Worm (Caenorhabditis elegans) whole organism, L1 larva: Measurements from ENCODE around the gene acs-10.

Experiments
- C34B4.2 ChIP-seq: sonication (generic microtip); optimal IDR thresholded peaks from 2 replicates; lab custom pipeline; 2017; ENCODE audit warnings: mild to moderate bottlenecking, missing genetic modification characterization, missing compliant biosample characterization
- aha-1 ChIP-seq: fragments of 150-350 bp; optimal IDR thresholded peaks from 2 replicates; lab custom pipeline; 2014; ENCODE audit warnings: missing biosample characterization, missing genetic modification characterization
- alr-1 ChIP-seq: fragments of 200-800 bp; sonication (Bioruptor generic); optimal IDR thresholded peaks from 2 replicates; lab custom pipeline; 2018; ENCODE audit warnings: borderline replicate concordance, mild to moderate bottlenecking, missing genetic modification characterization, missing compliant biosample characterization
- aly-2 ChIP-seq: fragments of 150-350 bp; optimal IDR thresholded peaks from 2 replicates; lab custom pipeline; 2014; ENCODE audit warnings: missing biosample characterization, missing genetic modification characterization
- blmp-1 ChIP-seq: fragments of 150-350 bp; optimal IDR thresholded peaks from 2 replicates; lab custom pipeline; 2014; ENCODE audit warnings: missing biosample characterization, missing genetic modification characterization
- ceh-63 ChIP-seq: fragments of 200-800 bp; sonication (Bioruptor generic); optimal IDR thresholded peaks from 2 replicates; lab custom pipeline; 2018; ENCODE audit warnings: mild to moderate bottlenecking, missing genetic modification characterization, missing compliant biosample characterization
- ceh-88 ChIP-seq: fragments of 200-800 bp; sonication (Bioruptor generic); IDR thresholded peaks from 2 replicates; pipeline ENCODE4 v1.3.6; 2022; ENCODE audit warnings: missing genetic modification characterization, missing compliant biosample characterization
- ceh-90 ChIP-seq: sonication (generic microtip); optimal IDR thresholded peaks from 2 replicates; lab custom pipeline; 2016; ENCODE audit warnings: missing genetic modification characterization, missing compliant biosample characterization
- ces-1 ChIP-seq: fragments of 150-350 bp; optimal IDR thresholded peaks from 2 replicates; lab custom pipeline; 2014; ENCODE audit warnings: missing biosample characterization, missing genetic modification reagents, missing genetic modification characterization
- dsc-1 ChIP-seq: sonication (generic microtip); optimal IDR thresholded peaks from 2 replicates; lab custom pipeline; 2016; ENCODE audit warnings: mild to moderate bottlenecking, missing genetic modification characterization, missing compliant biosample characterization
- efl-1 ChIP-seq, 4 experiments: fragments of 150-350 bp; optimal IDR thresholded peaks in 3 of 4; peaks in 1 of 4; 1 replicate in 1 of 4; 2 replicates in 3 of 4; lab custom pipeline; 2014; ENCODE audit warnings: missing biosample characterization in 2 of 4, missing genetic modification characterization in 2 of 4, missing genetic modification reagents in 2 of 4
- elt-3 ChIP-seq, 6 experiments: fragments of 150-350 bp in 1 of 6; sonication (generic microtip); optimal IDR thresholded peaks; 2 replicates each; lab custom pipeline; 2017 to 2018; ENCODE audit warnings: missing biosample characterization in 6 of 6, missing genetic modification characterization in 6 of 6, inconsistent platforms in 1 of 6
- fkh-8 ChIP-seq: sonication (generic microtip); optimal IDR thresholded peaks from 2 replicates; lab custom pipeline; 2016; ENCODE audit warnings: mild to moderate bottlenecking, missing genetic modification characterization, missing compliant biosample characterization
- grh-1 ChIP-seq: fragments of 200-800 bp; sonication (Bioruptor generic); IDR thresholded peaks from 2 replicates; pipeline ENCODE4 v1.3.6; 2022; ENCODE audit warnings: missing genetic modification reagents, missing genetic modification characterization, missing compliant biosample characterization
- hlh-17 ChIP-seq: fragments of 200-800 bp; sonication (Bioruptor generic); optimal IDR thresholded peaks from 2 replicates; lab custom pipeline; 2018; ENCODE audit warnings: missing genetic modification characterization, mild to moderate bottlenecking, missing compliant biosample characterization, moderate library complexity, borderline replicate concordance
- hlh-4 ChIP-seq: sonication (generic microtip); optimal IDR thresholded peaks from 2 replicates; lab custom pipeline; 2016; ENCODE audit warnings: mild to moderate bottlenecking, missing genetic modification characterization, missing compliant biosample characterization
- isw-1 ChIP-seq: fragments of 200-800 bp; sonication (Bioruptor generic); IDR thresholded peaks from 2 replicates; pipeline ENCODE4 v1.3.6; 2022; ENCODE audit warnings: missing genetic modification characterization, missing compliant biosample characterization
- lin-13 ChIP-seq: fragments of 150-350 bp; optimal IDR thresholded peaks from 2 replicates; lab custom pipeline; 2014; ENCODE audit warnings: missing biosample characterization, missing genetic modification reagents, missing genetic modification characterization
- lin-14 ChIP-seq: fragments of 200-800 bp; sonication (Bioruptor generic); optimal IDR thresholded peaks from 2 replicates; lab custom pipeline; 2018; ENCODE audit warnings: mild to moderate bottlenecking, missing genetic modification characterization, moderate library complexity, missing compliant biosample characterization
- lin-15B ChIP-seq: fragments of 150-350 bp; sonication (generic microtip); optimal IDR thresholded peaks from 3 replicates; lab custom pipeline; 2014; ENCODE audit warnings: missing biosample characterization, missing genetic modification characterization
- lir-3 ChIP-seq: sonication (generic microtip); optimal IDR thresholded peaks from 2 replicates; lab custom pipeline; 2016; ENCODE audit warnings: mild to moderate bottlenecking, missing genetic modification characterization, moderate library complexity, missing compliant biosample characterization; ENCODE audit not compliant: poor library complexity
- mep-1 ChIP-seq: fragments of 150-350 bp; optimal IDR thresholded peaks from 2 replicates; lab custom pipeline; 2014; ENCODE audit warnings: missing biosample characterization, missing genetic modification characterization
- nhr-11 ChIP-seq: fragments of 150-350 bp; optimal IDR thresholded peaks from 2 replicates; lab custom pipeline; 2014; ENCODE audit warnings: missing biosample characterization, missing genetic modification characterization
- nhr-20 ChIP-seq: sonication (generic microtip); optimal IDR thresholded peaks from 2 replicates; lab custom pipeline; 2016; ENCODE audit warnings: mild to moderate bottlenecking, missing genetic modification characterization, missing compliant biosample characterization
- nhr-237 ChIP-seq: fragments of 150-350 bp; optimal IDR thresholded peaks from 2 replicates; lab custom pipeline; 2014; ENCODE audit warnings: missing biosample characterization, missing genetic modification characterization
- nhr-28 ChIP-seq: fragments of 150-350 bp; optimal IDR thresholded peaks from 2 replicates; lab custom pipeline; 2014; ENCODE audit warnings: missing biosample characterization, missing genetic modification characterization
- nhr-77 ChIP-seq: fragments of 150-350 bp; optimal IDR thresholded peaks from 2 replicates; lab custom pipeline; 2014; ENCODE audit warnings: missing biosample characterization, missing genetic modification characterization
- nhr-85 ChIP-seq: sonication (generic microtip); peaks from one replicate; lab custom pipeline; 2016; ENCODE audit warnings: missing genetic modification characterization, inconsistent platforms, missing compliant biosample characterization
- pax-3 ChIP-seq: fragments of 200-800 bp; sonication (Bioruptor generic); optimal IDR thresholded peaks from 2 replicates; lab custom pipeline; 2018; ENCODE audit warnings: mild to moderate bottlenecking, missing genetic modification characterization, moderate library complexity, missing compliant biosample characterization
- skn-1 ChIP-seq: fragments of 150-350 bp; optimal IDR thresholded peaks from 2 replicates; lab custom pipeline; 2014; ENCODE audit warnings: missing biosample characterization, missing genetic modification characterization
- sox-4 ChIP-seq: sonication (generic microtip); optimal IDR thresholded peaks from 2 replicates; lab custom pipeline; 2016; ENCODE audit warnings: missing genetic modification characterization, missing compliant biosample characterization
- sptf-1 ChIP-seq: fragments of 150-350 bp; optimal IDR thresholded peaks from 2 replicates; lab custom pipeline; 2014; ENCODE audit warnings: missing biosample characterization, missing genetic modification characterization
- sup-37 ChIP-seq: fragments of 200-800 bp; sonication (Bioruptor generic); optimal IDR thresholded peaks from 2 replicates; lab custom pipeline; 2018; ENCODE audit warnings: mild to moderate bottlenecking, missing genetic modification characterization, missing compliant biosample characterization
- tlp-1 ChIP-seq: fragments of 150-350 bp; optimal IDR thresholded peaks from 2 replicates; lab custom pipeline; 2014; ENCODE audit warnings: missing biosample characterization, missing genetic modification characterization
- unc-130 ChIP-seq: fragments of 150-350 bp; optimal IDR thresholded peaks from 2 replicates; lab custom pipeline; 2017; ENCODE audit warnings: missing biosample characterization, missing genetic modification characterization, inconsistent platforms
- unc-30 ChIP-seq: sonication (generic microtip); optimal IDR thresholded peaks from 2 replicates; lab custom pipeline; 2017; ENCODE audit warnings: missing biosample characterization, missing genetic modification characterization
- unc-86 ChIP-seq: sonication (generic microtip); optimal IDR thresholded peaks from 2 replicates; lab custom pipeline; 2016; ENCODE audit warnings: missing genetic modification characterization, missing compliant biosample characterization
- xbp-1 ChIP-seq: sonication (generic microtip); optimal IDR thresholded peaks from 2 replicates; lab custom pipeline; 2016; ENCODE audit warnings: missing genetic modification characterization, missing compliant biosample characterization
- ztf-4 ChIP-seq: fragments of 150-350 bp; optimal IDR thresholded peaks from 2 replicates; lab custom pipeline; 2014; ENCODE audit warnings: missing biosample characterization, missing genetic modification characterization

acs-10 gene

DNA sequence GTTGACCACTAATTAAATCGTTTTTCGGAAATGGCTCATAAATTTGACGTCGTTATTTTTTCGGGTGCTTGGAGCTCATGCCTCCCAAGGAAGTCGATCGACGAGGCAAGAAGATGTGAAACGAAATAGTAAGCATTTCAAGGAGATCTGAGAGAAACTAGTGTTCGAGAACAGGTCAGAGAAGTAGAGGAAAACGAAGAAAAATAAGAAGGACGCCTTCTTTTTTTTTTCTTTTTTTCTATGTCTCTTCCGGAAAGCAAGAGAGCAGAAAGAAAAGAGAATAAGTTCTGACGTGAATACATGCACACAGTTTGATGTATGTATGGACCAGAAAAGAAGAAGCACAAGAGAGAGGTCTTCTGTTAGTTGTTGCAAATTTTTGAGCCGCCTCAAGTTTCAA is 2.7 kb upstream of the acs-10 start (continued):
- no peak for TF ChIP-seq nhr-237 (tag; lab: Kevin White, UChicago)
- TF ChIP-seq dsc-1 (tag; lab: Kevin White, UChicago): peak; percentile 12
- no peak for TF ChIP-seq nhr-20 (tag; lab: Kevin White, UChicago)
- TF ChIP-seq sptf-1: no peak
- no peak for TF ChIP-seq ceh-63 (GFP tag; lab: Kevin White, UChicago)
- TF ChIP-seq hlh-17: no peak
- no peak for TF ChIP-seq aha-1
- no peak for TF ChIP-seq ceh-90 (tag; lab: Kevin White, UChicago)
- TF ChIP-seq efl-1 (optimal IDR thresholded peaks at IDR 0.05; lab: Kevin White, UChicago): peak; percentile 25 to 31
- TF ChIP-seq efl-1 (GFP tag; optimal IDR thresholded peaks at IDR 0.05 in 1 of 2; lab: Kevin White, UChicago): peak in 1 of 2 experiments; percentile 62
- TF ChIP-seq ztf-4 (tag; lab: Kevin White, UChicago): no peak
- TF ChIP-seq skn-1: no peak
- TF ChIP-seq pax-3 (tag; lab: Kevin White, UChicago): no peak
- TF ChIP-seq lin-14 (GFP tag; lab: Kevin White, UChicago): peak; percentile 93
- TF ChIP-seq grh-1 (GFP tag; lab: Robert Waterston, UW): no peak
- no peak for TF ChIP-seq sup-37 (GFP tag; lab: Kevin White, UChicago)
- peak; percentile 16; the same call in 1 of the 2 replicates for TF ChIP-seq isw-1 (GFP tag; lab: Robert Waterston, UW)
- peak; percentile 23 for TF ChIP-seq mep-1 (tag; lab: Kevin White, UChicago)
- TF ChIP-seq xbp-1 (tag; lab: Kevin White, UChicago): no peak
- TF ChIP-seq nhr-77 (tag; lab: Kevin White, UChicago): no peak
- peak; percentile 63 for TF ChIP-seq fkh-8 (tag; lab: Kevin White, UChicago)
- TF ChIP-seq sox-4 (tag; lab: Kevin White, UChicago): no peak
- TF ChIP-seq blmp-1 (tag; lab: Kevin White, UChicago): no peak
- TF ChIP-seq unc-86 (tag; lab: Kevin White, UChicago): peak; percentile 56
- TF ChIP-seq lin-13 (GFP tag; lab: Kevin White, UChicago): no peak
- TF ChIP-seq alr-1: no peak
- TF ChIP-seq elt-3 (tag; optimal IDR thresholded peaks at IDR 0.05; lab: Kevin White, UChicago): no peak
- no peak for TF ChIP-seq lir-3 (tag; lab: Kevin White, UChicago)
- no peak for TF ChIP-seq ces-1
- no peak for TF ChIP-seq C34B4.2
- TF ChIP-seq aly-2 (tag; lab: Kevin White, UChicago): no peak
- no peak for TF ChIP-seq tlp-1 (tag; lab: Kevin White, UChicago)
- no peak for TF ChIP-seq nhr-85

DNA sequence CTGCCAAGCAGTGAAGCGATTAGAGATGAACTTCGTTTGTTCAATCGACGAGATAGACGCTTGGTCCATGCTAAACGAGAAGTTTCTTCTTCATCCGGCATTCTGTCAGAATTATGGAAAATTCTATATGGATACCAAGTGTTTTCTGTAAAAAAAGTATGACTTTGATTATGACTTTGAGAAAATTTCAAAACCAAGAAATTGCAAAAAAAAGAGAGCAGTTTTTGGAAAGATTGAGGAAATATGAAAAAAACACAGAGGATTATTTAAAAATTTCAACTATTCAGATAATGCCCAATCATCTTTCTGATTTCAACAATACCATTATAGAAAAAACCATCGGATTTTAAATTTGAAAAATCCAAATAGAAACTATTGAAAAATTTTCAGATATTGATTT is 1.0 kb upstream of the acs-10 start, which contains the start of gene par-1:
par-1 (minus strand) TSS at position 101 of the 400 bp plus-strand sequence.
- TF ChIP-seq lin-15B (tag; lab: Kevin White, UChicago) (no peak), ceh-88 (GFP tag; lab: Robert Waterston, UW) (no peak), isw-1 (GFP tag; lab: Robert Waterston, UW) (no peak), nhr-11 (tag; lab: Kevin White, UChicago) (no peak), unc-130 (no peak), lir-3 (tag; lab: Kevin White, UChicago) (no peak), aly-2 (tag; lab: Kevin White, UChicago) (no peak), unc-30 (no peak), hlh-4 (tag; lab: Kevin White, UChicago) (no peak), pax-3 (tag; lab: Kevin White, UChicago) (no peak), aha-1 (no peak)

- no peak for TF ChIP-seq nhr-28 (tag; lab: Kevin White, UChicago)
- no peak for TF ChIP-seq blmp-1 (tag; lab: Kevin White, UChicago)
- TF ChIP-seq nhr-77 (tag; lab: Kevin White, UChicago): no peak
Measured at ce11 chrV:14147114-14147513, 815 bp downstream of the acs-10 start.
